Fruit fly (Drosophila melanogaster): ENCODE data around the gene CG5334.

CG5334 gene

DNA sequence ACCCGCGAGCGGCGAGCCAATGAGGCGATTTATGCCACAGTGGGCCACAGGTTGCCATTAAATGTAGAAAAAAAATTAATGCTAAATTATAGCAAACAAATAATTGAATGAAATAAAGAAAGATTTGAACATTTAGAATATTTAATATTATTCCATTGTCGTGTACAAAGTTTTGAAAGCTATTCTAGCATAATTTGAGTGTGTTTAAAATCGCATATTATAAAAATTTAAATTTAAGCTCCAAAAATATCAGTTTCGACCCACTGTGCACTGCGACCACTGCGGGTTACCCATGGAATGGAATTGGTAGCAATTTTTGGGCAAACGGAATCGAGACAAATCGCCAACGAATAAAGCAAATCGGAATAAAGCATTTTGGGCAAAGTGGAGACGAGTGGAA is 31.3 kb upstream of the CG5334 start (continued):
- TF ChIP-seq Sox15 (GFP tag; optimal IDR thresholded peaks at IDR 0.05) (no peak), acj6 (GFP tag; optimal IDR thresholded peaks at IDR 0.05) (no peak), Eip93F (GFP tag; optimal IDR thresholded peaks at IDR 0.05) (no peak), CG11294 (GFP tag; IDR thresholded peaks at IDR 0.05) (no peak), CG34406 (GFP tag; optimal IDR thresholded peaks at IDR 0.05) (peak; percentile 6), CG6854 (GFP tag; optimal IDR thresholded peaks at IDR 0.05) (no peak), Eip78C (GFP tag) (peak; percentile 69), ss (GFP tag; optimal IDR thresholded peaks at IDR 0.05) (no peak), CG9139 (GFP tag; optimal IDR thresholded peaks at IDR 0.05) (no peak), Sox14 (GFP tag; optimal IDR thresholded peaks at IDR 0.05) (no peak), net (GFP tag; optimal IDR thresholded peaks at IDR 0.05) (no peak), CG6276 (GFP tag; optimal IDR thresholded peaks at IDR 0.05) (no peak), CG32006 (GFP tag; optimal IDR thresholded peaks at IDR 0.05) (peak; percentile 27), CG6792 (GFP tag; optimal IDR thresholded peaks at IDR 0.05) (no peak), pdm3 (GFP tag; optimal IDR thresholded peaks at IDR 0.05) (no peak), Sox102F (GFP tag; optimal IDR thresholded peaks at IDR 0.05) (no peak), CG11902 (GFP tag; optimal IDR thresholded peaks at IDR 0.05) (no peak), topi (GFP tag; optimal IDR thresholded peaks at IDR 0.05) (peak; percentile 18), Smox (GFP tag; optimal IDR thresholded peaks at IDR 0.05) (peak; percentile 35), CG8119 (GFP tag; IDR thresholded peaks at IDR 0.05) (peak; percentile 45; the same call in 1 of the 3 replicates), lz (GFP tag; optimal IDR thresholded peaks at IDR 0.05) (peak; percentile 23), fkh (GFP tag; optimal IDR thresholded peaks at IDR 0.05) (no peak), OdsH (GFP tag; optimal IDR thresholded peaks at IDR 0.05) (peak; percentile 12), dac (GFP tag; optimal IDR thresholded peaks at IDR 0.05) (no peak), Ets21C (GFP tag; optimal IDR thresholded peaks at IDR 0.05) (no peak), esn (GFP tag; optimal IDR thresholded peaks at IDR 0.05) (peak; percentile 40), CG8632 (GFP tag; optimal IDR thresholded peaks at IDR 0.05) (peak; percentile 13), spab (GFP tag; optimal IDR thresholded peaks at IDR 0.05) (no peak)

DNA sequence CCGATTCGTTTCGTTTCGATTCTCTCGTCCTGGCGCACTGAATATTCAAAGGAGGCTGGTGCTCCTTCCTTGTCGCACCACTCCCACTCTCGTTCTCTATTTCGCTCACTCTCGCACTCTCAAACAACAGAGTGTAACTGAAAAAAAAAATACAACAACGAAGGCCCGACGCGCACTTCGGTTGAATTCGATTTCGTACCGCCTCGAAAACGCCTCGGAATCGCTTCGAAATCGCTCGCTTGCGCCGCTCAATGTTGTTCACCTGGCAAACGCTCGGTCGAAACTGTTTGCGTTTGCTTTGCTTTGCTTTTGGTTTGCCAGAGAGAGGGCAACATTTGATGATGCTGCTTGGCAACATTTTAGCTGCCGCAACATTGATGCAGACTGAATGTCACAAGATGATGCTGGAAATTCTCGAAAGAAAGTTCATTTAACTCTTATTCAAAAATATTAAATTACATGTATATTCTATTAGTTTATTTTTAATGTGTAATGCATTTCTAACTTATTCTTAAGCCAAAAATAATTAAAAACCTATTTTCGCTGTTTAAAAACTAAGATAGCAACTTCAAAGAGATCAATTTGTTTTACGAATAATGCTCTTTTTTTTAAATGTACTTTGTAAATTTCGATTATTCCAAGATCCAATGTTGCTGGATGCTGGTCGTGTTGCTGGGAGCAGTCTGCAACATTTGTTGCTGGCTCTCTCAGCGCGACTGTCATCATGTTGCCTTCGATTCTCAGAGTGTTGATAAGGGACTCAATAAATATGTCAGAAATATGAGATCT is 25.8 kb upstream of the CG5334 start, which contains the start of gene NetB:
TSS of gene NetB (minus strand) at position 291 of the 789 bp plus-strand sequence.
- TF ChIP-seq CG3919 (GFP tag; optimal IDR thresholded peaks at IDR 0.05) (no peak), Eip93F (GFP tag; optimal IDR thresholded peaks at IDR 0.05) (no peak), Sox14 (GFP tag; optimal IDR thresholded peaks at IDR 0.05) (no peak), Eip78C (GFP tag) (peak; percentile 49), salr (GFP tag; optimal IDR thresholded peaks at IDR 0.05) (peak in 1 of 2 experiments; percentile 10), CG6854 (GFP tag; optimal IDR thresholded peaks at IDR 0.05) (no peak), pdm3 (GFP tag; optimal IDR thresholded peaks at IDR 0.05) (peak; percentile 9), fkh (GFP tag; optimal IDR thresholded peaks at IDR 0.05) (peak; percentile 17), svp (GFP tag) (peak; percentile 40), CG31627 (GFP tag; optimal IDR thresholded peaks at IDR 0.05) (no peak), CG6276 (GFP tag; optimal IDR thresholded peaks at IDR 0.05) (no peak), CG8632 (GFP tag; optimal IDR thresholded peaks at IDR 0.05) (no peak), eg (GFP tag; IDR thresholded peaks at IDR 0.05) (no peak), achi (GFP tag; optimal IDR thresholded peaks at IDR 0.05) (no peak), Sox15 (GFP tag; optimal IDR thresholded peaks at IDR 0.05) (no peak), cyc (GFP tag; optimal IDR thresholded peaks at IDR 0.05) (no peak), Hr39 (GFP tag; optimal IDR thresholded peaks at IDR 0.05) (no peak), CG6163 (GFP tag; IDR thresholded peaks at IDR 0.05) (peak; percentile 9; the same call in 1 of the 3 replicates), CG7368 (GFP tag; optimal IDR thresholded peaks at IDR 0.05) (no peak), CG15336 (GFP tag; IDR thresholded peaks at IDR 0.05) (0 out of 2 replicates have a peak, but pooled peaks have one; percentile 14), topi (GFP tag; optimal IDR thresholded peaks at IDR 0.05) (no peak), Blimp-1 (GFP tag; optimal IDR thresholded peaks at IDR 0.05) (no peak), ss (GFP tag; optimal IDR thresholded peaks at IDR 0.05) (peak in 1 of 2 experiments; percentile 1), CG8119 (GFP tag; IDR thresholded peaks at IDR 0.05) (0 out of 3 replicates have a peak, but pooled peaks have one; percentile 13), CG11294 (GFP tag; IDR thresholded peaks at IDR 0.05) (no peak; the same call in 1 of the 2 replicates), Ets96B (tag; optimal IDR thresholded peaks at IDR 0.05) (no peak), CG10631 (GFP tag; optimal IDR thresholded peaks at IDR 0.05) (no peak), CG32006 (GFP tag; optimal IDR thresholded peaks at IDR 0.05) (peak; percentile 7), Met (GFP tag; optimal IDR thresholded peaks at IDR 0.05) (no peak), Hr38 (GFP tag; optimal IDR thresholded peaks at IDR 0.05) (no peak)
